Worm (Caenorhabditis elegans): Measurements from ENCODE around the gene snap-29.

Gene snap-29

ce11 chrIII:8745214-8745613 is 30.8 kb upstream of the snap-29 start:
- TF ChIP-seq tbx-37 (GFP tag; conservative IDR thresholded peaks at IDR 0.05) = no peak
- TF ChIP-seq hmg-4 (GFP tag; optimal IDR thresholded peaks at IDR 0.05) = no peak
- no peak for TF ChIP-seq hmbx-1 (tag; optimal IDR thresholded peaks at IDR 0.05)
- no peak for TF ChIP-seq B0310.2 (tag; optimal IDR thresholded peaks at IDR 0.05)
- TF ChIP-seq flt-1 (GFP tag; IDR thresholded peaks at IDR 0.05) = no peak
- TF ChIP-seq ceh-13 (GFP tag; optimal IDR thresholded peaks at IDR 0.05) = no peak
- TF ChIP-seq hnd-1 (tag; optimal IDR thresholded peaks at IDR 0.05) = no peak
- no peak for TF ChIP-seq tra-4 (tag; optimal IDR thresholded peaks at IDR 0.05)
- no peak for TF ChIP-seq pes-1 (GFP tag; IDR thresholded peaks at IDR 0.05)
- TF ChIP-seq scrt-1 (GFP tag; IDR thresholded peaks at IDR 0.05) = no peak
- TF ChIP-seq ets-7 (tag; optimal IDR thresholded peaks at IDR 0.05) = no peak
- TF ChIP-seq ceh-36 (tag; optimal IDR thresholded peaks at IDR 0.05) = no peak
- no peak for TF ChIP-seq F13C5.2 (tag; optimal IDR thresholded peaks at IDR 0.05)
- no peak for TF ChIP-seq sea-1 (GFP tag; conservative IDR thresholded peaks at IDR 0.05)

- no peak for TF ChIP-seq ceh-13 (GFP tag; optimal IDR thresholded peaks at IDR 0.05)
- no peak for TF ChIP-seq tra-4 (tag; optimal IDR thresholded peaks at IDR 0.05)
- TF ChIP-seq ets-7 (tag; optimal IDR thresholded peaks at IDR 0.05) = no peak
- TF ChIP-seq scrt-1 (GFP tag; IDR thresholded peaks at IDR 0.05) = no peak
- no peak for TF ChIP-seq hmbx-1 (tag; optimal IDR thresholded peaks at IDR 0.05)
- TF ChIP-seq pes-1 (GFP tag; IDR thresholded peaks at IDR 0.05) = no peak
- TF ChIP-seq tbx-11 (GFP tag; IDR thresholded peaks at IDR 0.05) = no peak
- TF ChIP-seq hmg-4 (GFP tag; optimal IDR thresholded peaks at IDR 0.05) = no peak
- no peak for TF ChIP-seq ama-1 (optimal IDR thresholded peaks at IDR 0.05)
- TF ChIP-seq ceh-36 (tag; optimal IDR thresholded peaks at IDR 0.05) = no peak
- TF ChIP-seq hnd-1 (tag; optimal IDR thresholded peaks at IDR 0.05) = no peak
- no peak for TF ChIP-seq sea-1 (GFP tag; conservative IDR thresholded peaks at IDR 0.05)
- TF ChIP-seq tbx-37 (GFP tag; conservative IDR thresholded peaks at IDR 0.05) = no peak
- TF ChIP-seq F13C5.2 (tag; optimal IDR thresholded peaks at IDR 0.05) = no peak
- TF ChIP-seq aly-1 (tag; optimal IDR thresholded peaks at IDR 0.05) = no peak
- TF ChIP-seq B0310.2 (tag; optimal IDR thresholded peaks at IDR 0.05) = no peak
Measured at ce11 chrIII:8748620-8749019, 27.4 kb upstream of the snap-29 start.

- TF ChIP-seq ets-7 (tag; optimal IDR thresholded peaks at IDR 0.05) (no peak), tra-4 (tag; optimal IDR thresholded peaks at IDR 0.05) (no peak), B0310.2 (tag; optimal IDR thresholded peaks at IDR 0.05) (no peak), tbx-37 (GFP tag; conservative IDR thresholded peaks at IDR 0.05) (no peak), hnd-1 (tag; optimal IDR thresholded peaks at IDR 0.05) (no peak), tbx-11 (GFP tag; IDR thresholded peaks at IDR 0.05) (no peak), scrt-1 (GFP tag; IDR thresholded peaks at IDR 0.05) (no peak), sea-1 (GFP tag; conservative IDR thresholded peaks at IDR 0.05) (no peak), aly-1 (tag; optimal IDR thresholded peaks at IDR 0.05) (no peak), ceh-13 (GFP tag; optimal IDR thresholded peaks at IDR 0.05) (no peak), hmg-4 (GFP tag; optimal IDR thresholded peaks at IDR 0.05) (no peak), pes-1 (GFP tag; IDR thresholded peaks at IDR 0.05) (no peak), ceh-36 (tag; optimal IDR thresholded peaks at IDR 0.05) (no peak), flt-1 (GFP tag; IDR thresholded peaks at IDR 0.05) (no peak), hmbx-1 (tag; optimal IDR thresholded peaks at IDR 0.05) (no peak), ama-1 (optimal IDR thresholded peaks at IDR 0.05) (no peak)
Measured at ce11 chrIII:8749487-8749886, 26.6 kb upstream of the snap-29 start, which contains the start of gene sma-2. TSS of gene sma-2 (plus strand) at chrIII:8749680.

- TF ChIP-seq F13C5.2 (tag; optimal IDR thresholded peaks at IDR 0.05) (no peak), sea-1 (GFP tag; conservative IDR thresholded peaks at IDR 0.05) (no peak), tbx-11 (GFP tag; IDR thresholded peaks at IDR 0.05) (no peak), pes-1 (GFP tag; IDR thresholded peaks at IDR 0.05) (no peak), tbx-37 (GFP tag; conservative IDR thresholded peaks at IDR 0.05) (no peak), ets-7 (tag; optimal IDR thresholded peaks at IDR 0.05) (no peak), tra-4 (tag; optimal IDR thresholded peaks at IDR 0.05) (no peak), hnd-1 (tag; optimal IDR thresholded peaks at IDR 0.05) (no peak), B0310.2 (tag; optimal IDR thresholded peaks at IDR 0.05) (no peak), ceh-36 (tag; optimal IDR thresholded peaks at IDR 0.05) (no peak), scrt-1 (GFP tag; IDR thresholded peaks at IDR 0.05) (no peak), hmbx-1 (tag; optimal IDR thresholded peaks at IDR 0.05) (no peak), hmg-4 (GFP tag; optimal IDR thresholded peaks at IDR 0.05) (no peak), flt-1 (GFP tag; IDR thresholded peaks at IDR 0.05) (no peak), ceh-13 (GFP tag; optimal IDR thresholded peaks at IDR 0.05) (no peak), aly-1 (tag; optimal IDR thresholded peaks at IDR 0.05) (no peak), ama-1 (optimal IDR thresholded peaks at IDR 0.05) (no peak)
Measured at ce11 chrIII:8750606-8751005, 25.4 kb upstream of the snap-29 start, which contains the start of gene ugtp-1. TSS of gene ugtp-1 (minus strand) at chrIII:8750706.

- no peak for TF ChIP-seq aly-1 (tag; optimal IDR thresholded peaks at IDR 0.05)
- TF ChIP-seq tbx-11 (GFP tag; IDR thresholded peaks at IDR 0.05) = no peak
- no peak for TF ChIP-seq hmg-4 (GFP tag; optimal IDR thresholded peaks at IDR 0.05)
- no peak for TF ChIP-seq B0310.2 (tag; optimal IDR thresholded peaks at IDR 0.05)
- no peak for TF ChIP-seq hnd-1 (tag; optimal IDR thresholded peaks at IDR 0.05)
- TF ChIP-seq flt-1 (GFP tag; IDR thresholded peaks at IDR 0.05) = no peak
- TF ChIP-seq ceh-13 (GFP tag; optimal IDR thresholded peaks at IDR 0.05) = no peak
- TF ChIP-seq F13C5.2 (tag; optimal IDR thresholded peaks at IDR 0.05) = no peak
- no peak for TF ChIP-seq tra-4 (tag; optimal IDR thresholded peaks at IDR 0.05)
- no peak for TF ChIP-seq sea-1 (GFP tag; conservative IDR thresholded peaks at IDR 0.05)
- TF ChIP-seq ets-7 (tag; optimal IDR thresholded peaks at IDR 0.05) = no peak
- no peak for TF ChIP-seq ama-1 (optimal IDR thresholded peaks at IDR 0.05)
- no peak for TF ChIP-seq scrt-1 (GFP tag; IDR thresholded peaks at IDR 0.05)
- TF ChIP-seq pes-1 (GFP tag; IDR thresholded peaks at IDR 0.05) = no peak
Measured at ce11 chrIII:8754682-8755081, 21.4 kb upstream of the snap-29 start, which contains the start of gene tomm-70. TSS of gene tomm-70 (minus strand) at chrIII:8754750.

ce11 chrIII:8761040-8761654 is 14.9 kb upstream of the snap-29 start, which contains the start of gene aak-1:
TSS of gene aak-1 (minus strand) at chrIII:8761090.
- no peak for TF ChIP-seq tbx-37 (GFP tag; conservative IDR thresholded peaks at IDR 0.05)
- TF ChIP-seq B0310.2 (tag; optimal IDR thresholded peaks at IDR 0.05) = no peak
- no peak for TF ChIP-seq ets-7 (tag; optimal IDR thresholded peaks at IDR 0.05)
- no peak for TF ChIP-seq ama-1 (optimal IDR thresholded peaks at IDR 0.05)
- TF ChIP-seq tra-4 (tag; optimal IDR thresholded peaks at IDR 0.05) = no peak
- TF ChIP-seq ceh-13 (GFP tag; optimal IDR thresholded peaks at IDR 0.05) = no peak
- TF ChIP-seq F13C5.2 (tag; optimal IDR thresholded peaks at IDR 0.05) = no peak
- no peak for TF ChIP-seq hmbx-1 (tag; optimal IDR thresholded peaks at IDR 0.05)
- no peak for TF ChIP-seq aly-1 (tag; optimal IDR thresholded peaks at IDR 0.05)
- no peak for TF ChIP-seq tbx-11 (GFP tag; IDR thresholded peaks at IDR 0.05)
- no peak for TF ChIP-seq flt-1 (GFP tag; IDR thresholded peaks at IDR 0.05)
- TF ChIP-seq scrt-1 (GFP tag; IDR thresholded peaks at IDR 0.05) = no peak
